Fruit fly (Drosophila melanogaster) whole organism, pupa: ENCODE data around the gene Lint-1.

Experiments
- CG14655 ChIP-seq: fragments of 200-800 bp; sonication (Bioruptor generic); optimal IDR thresholded peaks from 3 replicates; lab custom pipeline; 2017; ENCODE audit warnings: mild to moderate bottlenecking, missing biosample characterization, missing genetic modification reagents, missing genetic modification characterization
- CG15710 ChIP-seq: fragments of 200-800 bp; sonication (Bioruptor generic); optimal IDR thresholded peaks from 2 replicates; lab custom pipeline; 2018; ENCODE audit warnings: missing biosample characterization, mild to moderate bottlenecking, missing genetic modification characterization, moderate library complexity
- CG17806 ChIP-seq: fragments of 200-800 bp; sonication (Bioruptor generic); optimal IDR thresholded peaks from 2 replicates; lab custom pipeline; 2018; ENCODE audit warnings: missing biosample characterization, mild to moderate bottlenecking, missing genetic modification characterization, moderate library complexity
- CG8159 ChIP-seq: fragments of 200-800 bp; sonication (Bioruptor generic); optimal IDR thresholded peaks from 3 replicates; lab custom pipeline; 2018; ENCODE audit warnings: missing biosample characterization, mild to moderate bottlenecking, missing genetic modification characterization, moderate library complexity
- CG8301 ChIP-seq: fragments of 200-800 bp; sonication (Bioruptor generic); optimal IDR thresholded peaks from 2 replicates; lab custom pipeline; 2018; ENCODE audit warnings: missing biosample characterization, mild to moderate bottlenecking, missing genetic modification characterization
- D1 ChIP-seq: fragments of 200-800 bp; sonication (Bioruptor generic); optimal IDR thresholded peaks from 2 replicates; lab custom pipeline; 2018; ENCODE audit warnings: missing biosample characterization, mild to moderate bottlenecking, missing genetic modification characterization, moderate library complexity
- EcR ChIP-seq: fragments of 200-800 bp; sonication (Bioruptor generic); optimal IDR thresholded peaks from 3 replicates; lab custom pipeline; 2019; ENCODE audit warnings: missing biosample characterization, missing genetic modification characterization, mild to moderate bottlenecking, moderate library complexity, missing genetic modification reagents
- Ets98B ChIP-seq: fragments of 200-800 bp; sonication (Bioruptor generic); IDR thresholded peaks from 2 replicates; pipeline ENCODE4 v1.3.6; 2022; ENCODE audit warnings: missing biosample characterization, missing genetic modification characterization
- Pif1A ChIP-seq: fragments of 200-800 bp; sonication (Bioruptor generic); optimal IDR thresholded peaks from 3 replicates; lab custom pipeline; 2016; ENCODE audit warnings: missing biosample characterization, missing genetic modification characterization
- gl ChIP-seq: fragments of 200-800 bp; sonication (Bioruptor generic); optimal IDR thresholded peaks from 2 replicates; lab custom pipeline; 2018; ENCODE audit warnings: missing biosample characterization, mild to moderate bottlenecking, missing genetic modification characterization

- TF ChIP-seq EcR (GFP tag; lab: Kevin White, UChicago) (no peak), Pif1A (GFP tag; lab: Kevin White, UChicago) (no peak), gl (tag; lab: Kevin White, UChicago) (no peak), D1 (tag; lab: Kevin White, UChicago) (no peak), CG8301 (tag; lab: Kevin White, UChicago) (no peak), CG15710 (tag; lab: Kevin White, UChicago) (no peak), CG14655 (GFP tag; lab: Kevin White, UChicago) (no peak), CG8159 (tag; lab: Kevin White, UChicago) (no peak), CG17806 (tag; lab: Kevin White, UChicago) (no peak), Ets98B (no peak)
Measured at dm6 chrX:11148272-11148835, 769 bp upstream of the Lint-1 start, which contains the start of gene Ran.
